Fruit fly (Drosophila melanogaster): ENCODE data around the gene CG6178.

- no peak for TF ChIP-seq psq (optimal IDR thresholded peaks at IDR 0.05)
- TF ChIP-seq h (optimal IDR thresholded peaks at IDR 0.05) = no peak
- TF ChIP-seq Myc (optimal IDR thresholded peaks at IDR 0.05) = no peak
These were observed 49.8 kb upstream of the CG6178 start for dm6 chr3R:24102387-24102786.
